Worm (Caenorhabditis elegans): ENCODE results near the gene C50F7.5.

ce11 chrIV:7734173-7734572 is 7.7 kb downstream of the C50F7.5 start:
- TF ChIP-seq nhr-11 (tag; optimal IDR thresholded peaks at IDR 0.05) (no peak), nfya-1 (tag; optimal IDR thresholded peaks at IDR 0.05) (no peak), pax-1 (tag; optimal IDR thresholded peaks at IDR 0.05) (no peak), syd-9 (tag; optimal IDR thresholded peaks at IDR 0.05) (no peak), sox-2 (GFP tag; IDR thresholded peaks at IDR 0.05) (no peak), ttx-3 (tag; optimal IDR thresholded peaks at IDR 0.05) (no peak), ama-1 (optimal IDR thresholded peaks at IDR 0.05) (no peak), pha-4 (tag; optimal IDR thresholded peaks at IDR 0.05) (no peak), ref-2 (tag; optimal IDR thresholded peaks at IDR 0.05) (no peak), K02D7.2 (tag; optimal IDR thresholded peaks at IDR 0.05) (no peak), sox-4 (tag; optimal IDR thresholded peaks at IDR 0.05) (no peak), fkh-10 (GFP tag; optimal IDR thresholded peaks at IDR 0.05) (no peak), ceh-14 (tag; optimal IDR thresholded peaks at IDR 0.05) (no peak), T23F11.4 (GFP tag; optimal IDR thresholded peaks at IDR 0.05) (no peak)
